Fruit fly (Drosophila melanogaster) whole organism, wandering third instar larva: ENCODE measurements around the gene Prat.

Source experiments
- Abd-B ChIP-seq: fragments of >200 bp; optimal IDR thresholded peaks from 2 replicates; lab custom pipeline; 2017; ENCODE audit warnings: missing biosample characterization, missing genetic modification characterization
- CG9705 ChIP-seq: fragments of 200-800 bp; sonication (Bioruptor generic); optimal IDR thresholded peaks from 2 replicates; lab custom pipeline; 2018; ENCODE audit warnings: missing biosample characterization, mild to moderate bottlenecking, missing genetic modification characterization
- Dfd ChIP-seq: fragments of >200 bp; optimal IDR thresholded peaks from 2 replicates; lab custom pipeline; 2017; ENCODE audit warnings: missing biosample characterization, missing genetic modification characterization
- Jra ChIP-seq: sonication (Bioruptor generic); optimal IDR thresholded peaks from 2 replicates; lab custom pipeline; 2016; ENCODE audit warnings: missing biosample characterization, missing genetic modification characterization
- Sp1 ChIP-seq: fragments of 200-800 bp; sonication (Bioruptor generic); optimal IDR thresholded peaks from 3 replicates; lab custom pipeline; 2019; ENCODE audit warnings: missing biosample characterization, mild to moderate bottlenecking, missing genetic modification characterization, moderate library complexity
- br ChIP-seq: fragments of 200-800 bp; sonication (Bioruptor generic); optimal IDR thresholded peaks from 2 replicates; lab custom pipeline; 2016; ENCODE audit warnings: missing biosample characterization, missing genetic modification characterization
- dmrt93B ChIP-seq: fragments of 200-800 bp; sonication (Bioruptor generic); optimal IDR thresholded peaks from 2 replicates; lab custom pipeline; 2018; ENCODE audit warnings: missing biosample characterization, mild to moderate bottlenecking, missing genetic modification characterization
- rgr ChIP-seq: fragments of 200-800 bp; sonication (Bioruptor generic); optimal IDR thresholded peaks from 3 replicates; lab custom pipeline; 2016; ENCODE audit warnings: missing biosample characterization, mild to moderate bottlenecking, missing genetic modification characterization
- tai ChIP-seq: sonication (Bioruptor generic); optimal IDR thresholded peaks from 2 replicates; lab custom pipeline; 2016; ENCODE audit warnings: missing biosample characterization, missing genetic modification characterization

DNA sequence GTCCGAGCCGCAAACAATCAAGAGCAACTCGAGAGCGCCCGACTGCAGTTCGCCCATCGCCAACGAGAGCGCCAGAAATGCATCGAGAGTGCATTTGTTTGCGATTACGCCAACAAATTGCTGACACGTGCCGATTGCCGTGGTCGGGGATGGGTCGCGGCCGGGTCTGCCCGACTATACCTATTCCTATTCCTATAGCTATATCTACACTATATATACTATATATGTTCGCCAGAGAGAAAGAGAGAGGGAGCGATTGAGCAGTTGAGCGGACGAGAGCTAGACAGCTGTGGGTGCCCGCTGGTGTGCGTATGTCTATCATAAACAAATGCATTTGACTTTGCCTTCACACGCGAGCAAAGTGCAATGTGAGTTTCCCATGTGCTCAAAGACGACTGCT is 35.8 kb upstream of the Prat start:
- TF ChIP-seq dmrt93B (GFP tag; lab: Kevin White, UChicago): no peak
- no peak for TF ChIP-seq Jra (GFP tag; lab: Kevin White, UChicago)
- no peak for TF ChIP-seq Dfd (GFP tag; lab: Kevin White, UChicago)
- TF ChIP-seq rgr: no peak
- TF ChIP-seq tai (GFP tag; lab: Kevin White, UChicago): no peak
- no peak for TF ChIP-seq Sp1 (GFP tag; lab: Kevin White, UChicago)
- no peak for TF ChIP-seq br (GFP tag; lab: Kevin White, UChicago)
- TF ChIP-seq CG9705: no peak
- no peak for TF ChIP-seq Abd-B (GFP tag; lab: Kevin White, UChicago)
